Worm (Caenorhabditis elegans): ENCODE measurements around the gene cfim-2.
A peak's percentile ranks its signal among the peaks of the same experiment; 100 is the strongest.

Gene cfim-2

ce11 chrIV:8891131-8891530 lies 35.0 kb upstream of the cfim-2 start, which contains the start of gene spr-2 (continued):
- TF ChIP-seq lin-11 (tag; optimal IDR thresholded peaks at IDR 0.05): no peak
- no peak for TF ChIP-seq hlh-6 (tag; optimal IDR thresholded peaks at IDR 0.05)
- no peak for TF ChIP-seq gmeb-2 (tag; optimal IDR thresholded peaks at IDR 0.05)
- TF ChIP-seq fkh-6 (tag; optimal IDR thresholded peaks at IDR 0.05): no peak
- TF ChIP-seq ceh-18 (tag; optimal IDR thresholded peaks at IDR 0.05): no peak
- TF ChIP-seq F13H6.1 (tag; optimal IDR thresholded peaks at IDR 0.05): no peak
- no peak for TF ChIP-seq ceh-24 (tag; optimal IDR thresholded peaks at IDR 0.05)
- no peak for TF ChIP-seq elt-2 (tag; optimal IDR thresholded peaks at IDR 0.05)
- no peak for TF ChIP-seq che-1 (tag; optimal IDR thresholded peaks at IDR 0.05)

- no peak for TF ChIP-seq unc-86 (tag; optimal IDR thresholded peaks at IDR 0.05)
- TF ChIP-seq hlh-6 (tag; optimal IDR thresholded peaks at IDR 0.05): no peak
- no peak for TF ChIP-seq rnt-1 (tag; optimal IDR thresholded peaks at IDR 0.05)
- no peak for TF ChIP-seq madf-2 (tag; optimal IDR thresholded peaks at IDR 0.05)
- no peak for TF ChIP-seq sox-2 (GFP tag; IDR thresholded peaks at IDR 0.05)
- TF ChIP-seq pros-1 (tag; optimal IDR thresholded peaks at IDR 0.05): no peak
- TF ChIP-seq hlh-13 (GFP tag; optimal IDR thresholded peaks at IDR 0.05): no peak
- no peak for TF ChIP-seq K09A11.1 (tag; optimal IDR thresholded peaks at IDR 0.05; ENCODE audit: insufficient read depth)
- TF ChIP-seq ref-2 (tag; optimal IDR thresholded peaks at IDR 0.05): no peak
- no peak for TF ChIP-seq pha-4 (tag; optimal IDR thresholded peaks at IDR 0.05)
- TF ChIP-seq ahr-1 (tag; optimal IDR thresholded peaks at IDR 0.05): no peak
- TF ChIP-seq fax-1 (tag; optimal IDR thresholded peaks at IDR 0.05): no peak
These were observed 33.6 kb upstream of the cfim-2 start, which contains the start of gene C27B7.2 for ce11 chrIV:8892558-8892957. Gene C27B7.2, plus strand, starts transcription at chrIV:8892858.

ce11 chrIV:8893746-8894145 lies 32.4 kb upstream of the cfim-2 start, which contains the start of gene rad-54.L2:
Gene rad-54.L2, plus strand, starts transcription at chrIV:8894077.
- TF ChIP-seq che-1 (tag; optimal IDR thresholded peaks at IDR 0.05) (no peak), nfya-1 (tag; optimal IDR thresholded peaks at IDR 0.05) (peak; percentile 0), pax-1 (tag; optimal IDR thresholded peaks at IDR 0.05) (peak; percentile 46), unc-55 (GFP tag; optimal IDR thresholded peaks at IDR 0.05) (peak; percentile 62), lim-6 (tag; optimal IDR thresholded peaks at IDR 0.05) (no peak), hlh-30 (tag; optimal IDR thresholded peaks at IDR 0.05; ENCODE audit: insufficient read depth) (peak; percentile 55), ceh-31 (tag; optimal IDR thresholded peaks at IDR 0.05) (peak; percentile 40)

ce11 chrIV:8901346-8901745 lies 24.8 kb upstream of the cfim-2 start, which contains the start of gene C27B7.5:
Gene C27B7.5, plus strand, starts transcription at chrIV:8901646.
- TF ChIP-seq nhr-11 (tag; optimal IDR thresholded peaks at IDR 0.05): no peak
- TF ChIP-seq elt-4 (tag; optimal IDR thresholded peaks at IDR 0.05): no peak
- no peak for TF ChIP-seq lim-6 (tag; optimal IDR thresholded peaks at IDR 0.05)
- no peak for TF ChIP-seq sox-4 (tag; optimal IDR thresholded peaks at IDR 0.05)
- no peak for TF ChIP-seq ceh-14 (tag; optimal IDR thresholded peaks at IDR 0.05)
- no peak for TF ChIP-seq pat-9 (tag; optimal IDR thresholded peaks at IDR 0.05)
- no peak for TF ChIP-seq ttx-3 (tag; optimal IDR thresholded peaks at IDR 0.05)
- TF ChIP-seq unc-42 (tag; optimal IDR thresholded peaks at IDR 0.05): no peak
- no peak for TF ChIP-seq C08G9.2 (tag; optimal IDR thresholded peaks at IDR 0.05)
- no peak for TF ChIP-seq hlh-30 (tag; optimal IDR thresholded peaks at IDR 0.05; ENCODE audit: insufficient read depth)
- TF ChIP-seq fax-1 (tag; optimal IDR thresholded peaks at IDR 0.05): no peak

ce11 chrIV:8906164-8906563 lies 20.0 kb upstream of the cfim-2 start, which contains the start of gene C27B7.6:
Gene C27B7.6, minus strand, starts transcription at chrIV:8906345.
- TF ChIP-seq syd-9 (tag; optimal IDR thresholded peaks at IDR 0.05) (no peak), fax-1 (tag; optimal IDR thresholded peaks at IDR 0.05) (no peak), unc-55 (GFP tag; optimal IDR thresholded peaks at IDR 0.05) (peak; percentile 69)
